Fruit fly (Drosophila melanogaster) whole organism, prepupa: ENCODE results near the gene CG42680.

ENCODE experiments used
- CG11762 ChIP-seq: fragments of 200-800 bp; sonication (Bioruptor generic); optimal IDR thresholded peaks from 3 replicates; lab custom pipeline; 2016; ENCODE audit warnings: missing biosample characterization, missing genetic modification characterization; ENCODE audit not compliant: insufficient read depth
- CG11902 ChIP-seq: fragments of 200-800 bp; sonication (Bioruptor generic); optimal IDR thresholded peaks from 3 replicates; lab custom pipeline; 2016; ENCODE audit warnings: missing biosample characterization, missing genetic modification characterization
- CG1621 ChIP-seq: fragments of 200-800 bp; sonication (Bioruptor generic); optimal IDR thresholded peaks from 3 replicates; lab custom pipeline; 2018; ENCODE audit warnings: missing biosample characterization, mild to moderate bottlenecking, missing genetic modification characterization
- CG3032 ChIP-seq: fragments of 200-800 bp; optimal IDR thresholded peaks from 2 replicates; lab custom pipeline; 2019; ENCODE audit warnings: missing biosample characterization, mild to moderate bottlenecking, missing genetic modification characterization, moderate library complexity
- CG32006 ChIP-seq: fragments of 200-800 bp; sonication (Bioruptor generic); optimal IDR thresholded peaks from 3 replicates; lab custom pipeline; 2017; ENCODE audit warnings: missing biosample characterization, mild to moderate bottlenecking, missing genetic modification characterization
- CG3919 ChIP-seq: fragments of 200-800 bp; sonication (Bioruptor generic); optimal IDR thresholded peaks from 3 replicates; lab custom pipeline; 2016; ENCODE audit warnings: missing biosample characterization, missing genetic modification characterization
- CG6276 ChIP-seq: fragments of 200-800 bp; sonication (Bioruptor generic); optimal IDR thresholded peaks from 2 replicates; lab custom pipeline; 2017; ENCODE audit warnings: missing biosample characterization, mild to moderate bottlenecking, missing genetic modification characterization
- CG6792 ChIP-seq: fragments of 200-800 bp; sonication (Bioruptor generic); optimal IDR thresholded peaks from 3 replicates; lab custom pipeline; 2016; ENCODE audit warnings: missing biosample characterization, missing genetic modification characterization
- Eip93F ChIP-seq: fragments of 200-800 bp; sonication (Bioruptor generic); optimal IDR thresholded peaks from 2 replicates; lab custom pipeline; 2016; ENCODE audit warnings: missing biosample characterization, mild to moderate bottlenecking, missing genetic modification characterization
- Gug ChIP-seq: fragments of 200-800 bp; sonication (Bioruptor generic); IDR thresholded peaks from 2 replicates; pipeline ENCODE4 v1.3.6; 2022; ENCODE audit warnings: missing biosample characterization, missing genetic modification characterization
- OdsH ChIP-seq: fragments of 200-800 bp; sonication (Bioruptor generic); optimal IDR thresholded peaks from 3 replicates; lab custom pipeline; 2016; ENCODE audit warnings: missing biosample characterization, missing genetic modification characterization
- eg ChIP-seq: fragments of 200-800 bp; sonication (Bioruptor generic); IDR thresholded peaks from 3 replicates; pipeline ENCODE4 v1.3.6; 2022; ENCODE audit warnings: missing biosample characterization, missing genetic modification characterization
- lz ChIP-seq: fragments of 200-800 bp; sonication (Bioruptor generic); optimal IDR thresholded peaks from 3 replicates; lab custom pipeline; 2016; ENCODE audit warnings: missing biosample characterization, missing genetic modification characterization
- svp ChIP-seq: fragments of 200-800 bp; sonication (Bioruptor generic); peaks from one replicate; lab custom pipeline; 2016; ENCODE audit warnings: missing biosample characterization, missing genetic modification characterization

- TF ChIP-seq CG11902 (GFP tag; lab: Kevin White, UChicago), result no peak
- TF ChIP-seq CG1621 (tag; lab: Kevin White, UChicago), result no peak
- no peak for TF ChIP-seq Eip93F
- TF ChIP-seq CG3032 (tag; lab: Kevin White, UChicago), result no peak
- no peak for TF ChIP-seq OdsH (GFP tag; lab: Kevin White, UChicago)
- TF ChIP-seq CG6276 (GFP tag; lab: Kevin White, UChicago), result no peak
- TF ChIP-seq Gug (GFP tag; lab: Robert Waterston, UW), result no peak
- no peak for TF ChIP-seq CG3919 (GFP tag; lab: Kevin White, UChicago)
- no peak for TF ChIP-seq CG11762 (GFP tag; lab: Kevin White, UChicago)
- TF ChIP-seq lz (GFP tag; lab: Kevin White, UChicago), result no peak
- 0 out of 3 replicates have a peak, but pooled peaks have one; percentile 6 for TF ChIP-seq eg (GFP tag; lab: Robert Waterston, UW)
- TF ChIP-seq CG6792, result no peak
- no peak for TF ChIP-seq CG32006 (GFP tag; lab: Kevin White, UChicago)
- no peak for TF ChIP-seq svp (GFP tag; lab: Kevin White, UChicago)
These were observed 27.8 kb upstream of the CG42680 start for dm6 chr2L:14615749-14616348.
